Worm (Caenorhabditis elegans) whole organism, L1 larva: Measurements from ENCODE around the gene C17H11.5.
A peak's percentile ranks its signal among the peaks of the same experiment; 100 is the strongest.

Source experiments
- alr-1 ChIP-seq: fragments of 200-800 bp; sonication (Bioruptor generic); optimal IDR thresholded peaks from 2 replicates; lab custom pipeline; 2018; ENCODE audit warnings: borderline replicate concordance, mild to moderate bottlenecking, missing genetic modification characterization, missing compliant biosample characterization
- aly-2 ChIP-seq: fragments of 150-350 bp; optimal IDR thresholded peaks from 2 replicates; lab custom pipeline; 2014; ENCODE audit warnings: missing biosample characterization, missing genetic modification characterization
- blmp-1 ChIP-seq: fragments of 150-350 bp; optimal IDR thresholded peaks from 2 replicates; lab custom pipeline; 2014; ENCODE audit warnings: missing biosample characterization, missing genetic modification characterization
- ceh-63 ChIP-seq: fragments of 200-800 bp; sonication (Bioruptor generic); optimal IDR thresholded peaks from 2 replicates; lab custom pipeline; 2018; ENCODE audit warnings: mild to moderate bottlenecking, missing genetic modification characterization, missing compliant biosample characterization
- ceh-8 ChIP-seq: fragments of 200-800 bp; sonication (Bioruptor generic); optimal IDR thresholded peaks from 2 replicates; lab custom pipeline; 2018; ENCODE audit warnings: mild to moderate bottlenecking, missing genetic modification characterization, moderate library complexity, missing compliant biosample characterization
- ceh-88 ChIP-seq: fragments of 200-800 bp; sonication (Bioruptor generic); IDR thresholded peaks from 2 replicates; pipeline ENCODE4 v1.3.6; 2022; ENCODE audit warnings: missing genetic modification characterization, missing compliant biosample characterization
- dpl-1 ChIP-seq, 3 experiments: fragments of 150-350 bp in 2 of 3; sonication (generic microtip) in 1 of 3; optimal IDR thresholded peaks; 2 replicates each; lab custom pipeline; 2014 to 2017; ENCODE audit warnings: missing biosample characterization in 3 of 3, missing genetic modification characterization in 3 of 3, missing genetic modification reagents in 3 of 3
- dsc-1 ChIP-seq: sonication (generic microtip); optimal IDR thresholded peaks from 2 replicates; lab custom pipeline; 2016; ENCODE audit warnings: mild to moderate bottlenecking, missing genetic modification characterization, missing compliant biosample characterization
- efl-1 ChIP-seq, 4 experiments: fragments of 150-350 bp; optimal IDR thresholded peaks in 3 of 4; peaks in 1 of 4; 1 replicate in 1 of 4; 2 replicates in 3 of 4; lab custom pipeline; 2014; ENCODE audit warnings: missing biosample characterization in 2 of 4, missing genetic modification characterization in 2 of 4, missing genetic modification reagents in 2 of 4
- egl-13 ChIP-seq: sonication (generic microtip); optimal IDR thresholded peaks from 2 replicates; lab custom pipeline; 2016; ENCODE audit warnings: missing genotype, missing genetic modification reagents, missing genetic modification characterization, missing compliant biosample characterization
- egl-27 ChIP-seq, 2 experiments: fragments of 150-350 bp in 1 of 2; sonication (generic microtip); optimal IDR thresholded peaks; 3 replicates each; lab custom pipeline; 2017 to 2018; ENCODE audit warnings: missing biosample characterization in 2 of 2, missing genetic modification characterization in 2 of 2, missing genetic modification reagents in 2 of 2
- elt-2 ChIP-seq: sonication (generic microtip); optimal IDR thresholded peaks from 2 replicates; lab custom pipeline; 2016; ENCODE audit warnings: missing genetic modification characterization, mild to moderate bottlenecking, inconsistent platforms, missing compliant biosample characterization, missing genetic modification reagents
- elt-3 ChIP-seq, 6 experiments: fragments of 150-350 bp in 1 of 6; sonication (generic microtip); optimal IDR thresholded peaks; 2 replicates each; lab custom pipeline; 2017 to 2018; ENCODE audit warnings: missing biosample characterization in 6 of 6, missing genetic modification characterization in 6 of 6, inconsistent platforms in 1 of 6
- fkh-8 ChIP-seq: sonication (generic microtip); optimal IDR thresholded peaks from 2 replicates; lab custom pipeline; 2016; ENCODE audit warnings: mild to moderate bottlenecking, missing genetic modification characterization, missing compliant biosample characterization
- fos-1 ChIP-seq: fragments of 150-350 bp; optimal IDR thresholded peaks from 2 replicates; lab custom pipeline; 2014; ENCODE audit warnings: missing biosample characterization, missing genetic modification characterization
- grh-1 ChIP-seq: fragments of 200-800 bp; sonication (Bioruptor generic); IDR thresholded peaks from 2 replicates; pipeline ENCODE4 v1.3.6; 2022; ENCODE audit warnings: missing genetic modification reagents, missing genetic modification characterization, missing compliant biosample characterization
- hlh-17 ChIP-seq: fragments of 200-800 bp; sonication (Bioruptor generic); optimal IDR thresholded peaks from 2 replicates; lab custom pipeline; 2018; ENCODE audit warnings: missing genetic modification characterization, mild to moderate bottlenecking, missing compliant biosample characterization, moderate library complexity, borderline replicate concordance
- isw-1 ChIP-seq: fragments of 200-800 bp; sonication (Bioruptor generic); IDR thresholded peaks from 2 replicates; pipeline ENCODE4 v1.3.6; 2022; ENCODE audit warnings: missing genetic modification characterization, missing compliant biosample characterization
- lin-13 ChIP-seq: fragments of 150-350 bp; optimal IDR thresholded peaks from 2 replicates; lab custom pipeline; 2014; ENCODE audit warnings: missing biosample characterization, missing genetic modification reagents, missing genetic modification characterization
- lin-14 ChIP-seq: fragments of 200-800 bp; sonication (Bioruptor generic); optimal IDR thresholded peaks from 2 replicates; lab custom pipeline; 2018; ENCODE audit warnings: mild to moderate bottlenecking, missing genetic modification characterization, moderate library complexity, missing compliant biosample characterization
- lin-15B ChIP-seq: fragments of 150-350 bp; sonication (generic microtip); optimal IDR thresholded peaks from 3 replicates; lab custom pipeline; 2014; ENCODE audit warnings: missing biosample characterization, missing genetic modification characterization
- lin-35 ChIP-seq, 2 experiments: fragments of 150-350 bp; optimal IDR thresholded peaks; 2 replicates each; lab custom pipeline; 2014; ENCODE audit warnings: missing biosample characterization in 2 of 2, missing genetic modification characterization in 2 of 2, missing genetic modification reagents in 2 of 2
- lin-39 ChIP-seq: fragments of 150-350 bp; optimal IDR thresholded peaks from 2 replicates; lab custom pipeline; 2014; ENCODE audit warnings: missing biosample characterization, missing genetic modification reagents, missing genetic modification characterization
- lir-3 ChIP-seq: sonication (generic microtip); optimal IDR thresholded peaks from 2 replicates; lab custom pipeline; 2016; ENCODE audit warnings: mild to moderate bottlenecking, missing genetic modification characterization, moderate library complexity, missing compliant biosample characterization; ENCODE audit not compliant: poor library complexity
- lsy-2 ChIP-seq, 2 experiments: fragments of 150-350 bp; optimal IDR thresholded peaks; 2 replicates each; lab custom pipeline; 2014; ENCODE audit warnings: missing biosample characterization in 2 of 2, missing genetic modification characterization in 2 of 2
- mab-9 ChIP-seq: fragments of 200-800 bp; sonication (Bioruptor generic); IDR thresholded peaks from 2 replicates; pipeline ENCODE4 v1.3.6; 2022; ENCODE audit warnings: missing genetic modification reagents, missing genetic modification characterization, missing compliant biosample characterization
- mdl-1 ChIP-seq, 2 experiments: fragments of 150-350 bp; optimal IDR thresholded peaks; 2 replicates each; lab custom pipeline; 2014 to 2017; ENCODE audit warnings: missing biosample characterization in 2 of 2, missing genetic modification characterization in 2 of 2, inconsistent platforms in 1 of 2
- mef-2 ChIP-seq: fragments of 150-350 bp; optimal IDR thresholded peaks from 2 replicates; lab custom pipeline; 2014; ENCODE audit warnings: missing biosample characterization, missing genetic modification characterization
- nhr-11 ChIP-seq: fragments of 150-350 bp; optimal IDR thresholded peaks from 2 replicates; lab custom pipeline; 2014; ENCODE audit warnings: missing biosample characterization, missing genetic modification characterization
- nhr-20 ChIP-seq: sonication (generic microtip); optimal IDR thresholded peaks from 2 replicates; lab custom pipeline; 2016; ENCODE audit warnings: mild to moderate bottlenecking, missing genetic modification characterization, missing compliant biosample characterization
- nhr-71 ChIP-seq: sonication (generic microtip); optimal IDR thresholded peaks from 2 replicates; lab custom pipeline; 2016; ENCODE audit warnings: mild to moderate bottlenecking, missing genetic modification characterization, moderate library complexity, missing compliant biosample characterization
- nhr-84 ChIP-seq: sonication (generic microtip); optimal IDR thresholded peaks from 2 replicates; lab custom pipeline; 2017; ENCODE audit warnings: missing biosample characterization, missing genetic modification characterization
- nhr-90 ChIP-seq: sonication (generic microtip); optimal IDR thresholded peaks from 2 replicates; lab custom pipeline; 2016; ENCODE audit warnings: mild to moderate bottlenecking, missing genetic modification characterization, missing compliant biosample characterization; ENCODE audit not compliant: poor library complexity
- pag-3 ChIP-seq: sonication (generic microtip); optimal IDR thresholded peaks from 2 replicates; lab custom pipeline; 2017; ENCODE audit warnings: missing genetic modification characterization, mild to moderate bottlenecking, missing compliant biosample characterization, antibody characterized with exemption, borderline replicate concordance; ENCODE audit not compliant: insufficient read depth
- pqm-1 ChIP-seq: sonication (generic microtip); optimal IDR thresholded peaks from 3 replicates; lab custom pipeline; 2017; ENCODE audit warnings: missing biosample characterization, missing genetic modification characterization
- skn-1 ChIP-seq: fragments of 150-350 bp; optimal IDR thresholded peaks from 2 replicates; lab custom pipeline; 2014; ENCODE audit warnings: missing biosample characterization, missing genetic modification characterization
- snu-23 ChIP-seq: sonication (generic microtip); optimal IDR thresholded peaks from 2 replicates; lab custom pipeline; 2016; ENCODE audit warnings: missing genetic modification characterization, missing compliant biosample characterization
- swsn-7 ChIP-seq: sonication (generic microtip); optimal IDR thresholded peaks from 2 replicates; lab custom pipeline; 2016; ENCODE audit warnings: missing genetic modification characterization, missing compliant biosample characterization
- tlp-1 ChIP-seq: fragments of 150-350 bp; optimal IDR thresholded peaks from 2 replicates; lab custom pipeline; 2014; ENCODE audit warnings: missing biosample characterization, missing genetic modification characterization
- unc-62 ChIP-seq: fragments of 150-350 bp; optimal IDR thresholded peaks from 2 replicates; lab custom pipeline; 2014; ENCODE audit warnings: missing biosample characterization, missing genetic modification reagents, missing genetic modification characterization
- unc-86 ChIP-seq: sonication (generic microtip); optimal IDR thresholded peaks from 2 replicates; lab custom pipeline; 2016; ENCODE audit warnings: missing genetic modification characterization, missing compliant biosample characterization
- zag-1 ChIP-seq: fragments of 150-350 bp; optimal IDR thresholded peaks from 2 replicates; lab custom pipeline; 2014; ENCODE audit warnings: missing biosample characterization, missing genetic modification characterization
- ztf-4 ChIP-seq: fragments of 150-350 bp; optimal IDR thresholded peaks from 2 replicates; lab custom pipeline; 2014; ENCODE audit warnings: missing biosample characterization, missing genetic modification characterization

C17H11.5 gene

DNA sequence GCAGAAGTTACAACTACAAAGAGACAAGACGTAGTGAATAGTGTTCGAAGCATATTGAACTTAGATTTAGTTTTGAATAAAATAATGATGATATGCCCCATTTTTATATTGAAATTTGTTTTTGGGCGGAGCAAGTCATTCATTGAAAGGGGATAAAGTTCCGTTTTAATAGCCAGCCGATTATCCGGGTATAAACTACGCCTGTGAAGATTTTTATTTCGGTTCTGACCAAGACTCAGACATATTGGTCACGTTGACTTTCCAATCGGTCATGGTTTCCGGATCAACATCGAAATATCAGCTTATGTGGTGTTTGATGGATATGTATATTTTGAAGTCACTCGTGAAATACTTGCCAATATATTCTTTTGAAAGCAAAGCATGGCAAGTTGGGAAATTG is 33.7 kb upstream of the C17H11.5 start, which contains the start of gene K02A6.4:
Gene K02A6.4 (minus strand): TSS at position 101 of the 400 bp plus-strand sequence.
- TF ChIP-seq egl-27 (tag; optimal IDR thresholded peaks at IDR 0.05; lab: Kevin White, UChicago) (no peak), nhr-71 (tag; lab: Kevin White, UChicago) (no peak), egl-13 (no peak), lin-13 (GFP tag; lab: Kevin White, UChicago) (no peak), dsc-1 (tag; lab: Kevin White, UChicago) (no peak), unc-86 (tag; lab: Kevin White, UChicago) (no peak), nhr-84 (tag; lab: Kevin White, UChicago) (no peak), lsy-2 (tag; optimal IDR thresholded peaks at IDR 0.05; lab: Kevin White, UChicago) (no peak), dpl-1 (GFP tag; optimal IDR thresholded peaks at IDR 0.05; lab: Kevin White, UChicago) (no peak), lir-3 (tag; lab: Kevin White, UChicago) (no peak), nhr-11 (tag; lab: Kevin White, UChicago) (no peak), aly-2 (tag; lab: Kevin White, UChicago) (no peak), lin-39 (tag; lab: Kevin White, UChicago) (no peak), ceh-8 (GFP tag; lab: Kevin White, UChicago) (no peak), nhr-20 (tag; lab: Kevin White, UChicago) (no peak), alr-1 (tag; lab: Kevin White, UChicago) (no peak), skn-1 (tag; lab: Kevin White, UChicago) (no peak)

ce11 chrX:8216957-8217356 is 32.0 kb upstream of the C17H11.5 start:
- TF ChIP-seq ceh-88 (GFP tag; lab: Robert Waterston, UW) = no peak
- no peak for TF ChIP-seq elt-3 (tag; optimal IDR thresholded peaks at IDR 0.05; lab: Kevin White, UChicago)
- TF ChIP-seq fos-1 (tag; lab: Kevin White, UChicago) = no peak
- no peak for TF ChIP-seq ceh-8 (GFP tag; lab: Kevin White, UChicago)
- TF ChIP-seq tlp-1 (tag; lab: Kevin White, UChicago) = no peak
- no peak for TF ChIP-seq nhr-11 (tag; lab: Kevin White, UChicago)
- TF ChIP-seq pag-3 (tag; lab: Kevin White, UChicago) = no peak
- TF ChIP-seq blmp-1 (tag; lab: Kevin White, UChicago) = no peak

- TF ChIP-seq efl-1 (optimal IDR thresholded peaks at IDR 0.05; lab: Kevin White, UChicago) (no peak), efl-1 (GFP tag; optimal IDR thresholded peaks at IDR 0.05 in 1 of 2; lab: Kevin White, UChicago) (no peak), lin-35 (GFP tag; optimal IDR thresholded peaks at IDR 0.05; lab: Kevin White, UChicago) (no peak), hlh-17 (GFP tag; lab: Kevin White, UChicago) (no peak), egl-27 (tag; optimal IDR thresholded peaks at IDR 0.05; lab: Kevin White, UChicago) (no peak), lin-15B (tag; lab: Kevin White, UChicago) (no peak), pqm-1 (tag; lab: Kevin White, UChicago) (no peak), egl-13 (no peak), zag-1 (tag; lab: Kevin White, UChicago) (no peak), unc-62 (GFP tag; lab: Kevin White, UChicago) (no peak), lin-13 (GFP tag; lab: Kevin White, UChicago) (no peak), mef-2 (no peak)
Measured at ce11 chrX:8214424-8215115, 29.6 kb upstream of the C17H11.5 start, which contains the start of gene C47D2.1. Gene C47D2.1, plus strand, starts transcription at chrX:8215065.

DNA sequence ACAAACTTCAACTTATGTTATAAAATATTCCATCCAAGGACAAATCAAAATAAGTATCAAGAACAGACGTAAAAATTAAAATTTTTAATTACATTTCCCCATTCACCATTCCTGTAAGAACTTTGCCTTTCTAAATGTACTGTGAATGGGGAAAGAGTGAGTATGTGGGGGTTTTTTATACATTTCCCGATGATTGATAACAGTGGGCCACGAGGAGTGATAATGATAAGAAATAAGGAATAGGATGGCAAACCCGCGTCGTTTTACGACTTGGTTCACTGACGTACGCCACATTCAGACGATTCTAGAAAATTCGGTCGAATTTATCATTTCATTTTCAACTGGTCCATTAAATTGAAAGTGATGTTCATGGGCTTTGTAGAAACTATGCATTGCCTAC is 26.1 kb upstream of the C17H11.5 start, which contains the start of gene cdd-1:
Gene cdd-1 (minus strand): TSS at position 151 of the 400 bp plus-strand sequence.
- TF ChIP-seq nhr-90 (tag; lab: Kevin White, UChicago) (peak; percentile 46), mdl-1 (tag; optimal IDR thresholded peaks at IDR 0.05; lab: Kevin White, UChicago) (peak in 1 of 2 experiments; percentile 69), mab-9 (GFP tag; lab: Robert Waterston, UW) (0 out of 2 replicates have a peak, but pooled peaks have one; percentile 9), blmp-1 (tag; lab: Kevin White, UChicago) (peak; percentile 56), lin-35 (GFP tag; optimal IDR thresholded peaks at IDR 0.05; lab: Kevin White, UChicago) (peak in 1 of 2 experiments; percentile 72), snu-23 (GFP tag; lab: Kevin White, UChicago) (peak; percentile 54), pag-3 (tag; lab: Kevin White, UChicago) (peak; percentile 50), ztf-4 (tag; lab: Kevin White, UChicago) (no peak), nhr-20 (tag; lab: Kevin White, UChicago) (peak; percentile 60), elt-2 (peak; percentile 87), egl-13 (no peak), grh-1 (GFP tag; lab: Robert Waterston, UW) (0 out of 2 replicates have a peak, but pooled peaks have one; percentile 5), fkh-8 (tag; lab: Kevin White, UChicago) (no peak), lin-14 (GFP tag; lab: Kevin White, UChicago) (peak; percentile 34), isw-1 (GFP tag; lab: Robert Waterston, UW) (no peak), ceh-63 (GFP tag; lab: Kevin White, UChicago) (no peak), swsn-7 (tag; lab: Kevin White, UChicago) (no peak)
